4 fruit fly cellular contexts compared by ENCODE assay signal in genomic region chr3L:19042501-19042900, dm6.
TF ChIP-seq lines count a peak whose summit lies in the region.

No protein-coding gene starts in this region.

- peak; percentile 10 for TF ChIP-seq CTCF in whole organism, embryonic (GFP tag; optimal IDR thresholded peaks at IDR 0.05; lab: Kevin White, UChicago)

TF ChIP-seq in whole organism, embryonic, 481 proteins besides CTCF, POLR2A, EP300 and RAD21 (continues in another document):
- TF ChIP-seq CHES-1-like (GFP tag; optimal IDR thresholded peaks at IDR 0.05; lab: Kevin White, UChicago) (no peak), hkb (optimal IDR thresholded peaks at IDR 0.05; lab: Kevin White, UChicago) (no peak), hkb (GFP tag; IDR thresholded peaks at IDR 0.05; lab: Robert Waterston, UW) (peak; percentile 75), CG10462 (GFP tag; optimal IDR thresholded peaks at IDR 0.05; lab: Kevin White, UChicago) (peak; percentile 40), ase (GFP tag; IDR thresholded peaks at IDR 0.05; lab: Robert Waterston, UW) (peak; percentile 62; the same call in 1 of the 3 replicates), CkIIα-i1 (GFP tag; IDR thresholded peaks at IDR 0.05; lab: Robert Waterston, UW) (no peak), Optix (GFP tag; IDR thresholded peaks at IDR 0.05; lab: Robert Waterston, UW) (no peak), CG12942 (GFP tag; optimal IDR thresholded peaks at IDR 0.05; lab: Kevin White, UChicago) (peak; percentile 65), Mrtf (GFP tag; IDR thresholded peaks at IDR 0.05; lab: Robert Waterston, UW) (peak; percentile 50; the same call in 2 of the 3 replicates), pzg (GFP tag; optimal IDR thresholded peaks at IDR 0.05; lab: Kevin White, UChicago) (no peak), Jarid2 (GFP tag; optimal IDR thresholded peaks at IDR 0.05; lab: Kevin White, UChicago) (peak; percentile 62), cato (GFP tag; optimal IDR thresholded peaks at IDR 0.05; lab: Kevin White, UChicago; ENCODE audit: borderline replicate concordance) (peak; percentile 63), esg (GFP tag; conservative IDR thresholded peaks at IDR 0.05; lab: Robert Waterston, UW) (peak; percentile 72), CG17359 (tag; optimal IDR thresholded peaks at IDR 0.05; lab: Kevin White, UChicago) (peak; percentile 91), CG2116 (GFP tag; optimal IDR thresholded peaks at IDR 0.05; lab: Kevin White, UChicago) (peak; percentile 59), sd (tag; optimal IDR thresholded peaks at IDR 0.05; lab: Kevin White, UChicago) (no peak), CG7928 (GFP tag; optimal IDR thresholded peaks at IDR 0.05; lab: Kevin White, UChicago) (no peak), CG13624 (GFP tag; optimal IDR thresholded peaks at IDR 0.05; lab: Kevin White, UChicago) (no peak), ERR (GFP tag; optimal IDR thresholded peaks at IDR 0.05; lab: Kevin White, UChicago) (no peak), Hmx (GFP tag; optimal IDR thresholded peaks at IDR 0.05; lab: Kevin White, UChicago) (no peak), CG13775 (GFP tag; optimal IDR thresholded peaks at IDR 0.05; lab: Kevin White, UChicago) (peak; percentile 86), Usf (GFP tag; optimal IDR thresholded peaks at IDR 0.05; lab: Kevin White, UChicago) (peak; percentile 70), CG9797 (GFP tag; optimal IDR thresholded peaks at IDR 0.05; lab: Kevin White, UChicago) (no peak)

TF ChIP-seq in whole organism, prepupa, 60 proteins besides CTCF, POLR2A, EP300 and RAD21 (continues in another document):
- TF ChIP-seq CG9139 (GFP tag; optimal IDR thresholded peaks at IDR 0.05; lab: Kevin White, UChicago) (peak; percentile 93), acj6 (GFP tag; optimal IDR thresholded peaks at IDR 0.05; lab: Kevin White, UChicago) (peak; percentile 92), CG11294 (GFP tag; IDR thresholded peaks at IDR 0.05; lab: Robert Waterston, UW) (peak; percentile 71), Blimp-1 (GFP tag; optimal IDR thresholded peaks at IDR 0.05; lab: Kevin White, UChicago) (peak; percentile 85), Eip78C (GFP tag; lab: Kevin White, UChicago) (peak; percentile 99), Ets21C (GFP tag; optimal IDR thresholded peaks at IDR 0.05; lab: Kevin White, UChicago) (peak; percentile 78), CG15336 (GFP tag; IDR thresholded peaks at IDR 0.05; lab: Robert Waterston, UW) (peak; percentile 93), CG11762 (GFP tag; optimal IDR thresholded peaks at IDR 0.05; lab: Kevin White, UChicago; ENCODE audit: insufficient read depth) (peak; percentile 89), Met (GFP tag; optimal IDR thresholded peaks at IDR 0.05; lab: Kevin White, UChicago) (peak; percentile 91), Eip93F (GFP tag; optimal IDR thresholded peaks at IDR 0.05; lab: Kevin White, UChicago) (peak; percentile 66), eg (GFP tag; IDR thresholded peaks at IDR 0.05; lab: Robert Waterston, UW) (peak; percentile 86), fd85E (GFP tag; optimal IDR thresholded peaks at IDR 0.05; lab: Kevin White, UChicago) (peak; percentile 67), fkh (GFP tag; optimal IDR thresholded peaks at IDR 0.05; lab: Kevin White, UChicago) (peak; percentile 14), CG1621 (tag; optimal IDR thresholded peaks at IDR 0.05; lab: Kevin White, UChicago) (peak; percentile 84), dac (GFP tag; optimal IDR thresholded peaks at IDR 0.05; lab: Kevin White, UChicago) (peak; percentile 88), dsx (GFP tag; optimal IDR thresholded peaks at IDR 0.05; lab: Kevin White, UChicago; ENCODE audit: poor library complexity, severe bottlenecking) (peak; percentile 95), CG8632 (GFP tag; optimal IDR thresholded peaks at IDR 0.05; lab: Kevin White, UChicago) (peak; percentile 95), CG32006 (GFP tag; optimal IDR thresholded peaks at IDR 0.05; lab: Kevin White, UChicago) (peak; percentile 97), Sox102F (GFP tag; optimal IDR thresholded peaks at IDR 0.05; lab: Kevin White, UChicago) (peak; percentile 88), Sox15 (GFP tag; optimal IDR thresholded peaks at IDR 0.05; lab: Kevin White, UChicago) (peak; percentile 83), Ets96B (tag; optimal IDR thresholded peaks at IDR 0.05; lab: Kevin White, UChicago) (peak; percentile 97), Hr4 (GFP tag; optimal IDR thresholded peaks at IDR 0.05; lab: Kevin White, UChicago) (peak; percentile 92), ss (GFP tag; optimal IDR thresholded peaks at IDR 0.05; lab: Kevin White, UChicago) (peak; percentile 94 to 95)

TF ChIP-seq in whole organism, pupa, 21 proteins besides CTCF, POLR2A, EP300 and RAD21:
- TF ChIP-seq Ets98B (GFP tag; IDR thresholded peaks at IDR 0.05; lab: Robert Waterston, UW) (peak; percentile 82), CG4496 (GFP tag; IDR thresholded peaks at IDR 0.05; lab: Robert Waterston, UW) (peak; percentile 85), CG8159 (tag; optimal IDR thresholded peaks at IDR 0.05; lab: Kevin White, UChicago) (peak; percentile 98), CG13204 (GFP tag; optimal IDR thresholded peaks at IDR 0.05; lab: Kevin White, UChicago) (no peak), rn (GFP tag; IDR thresholded peaks at IDR 0.05; lab: Robert Waterston, UW) (peak; percentile 79), Pif1B (GFP tag; optimal IDR thresholded peaks at IDR 0.05; lab: Kevin White, UChicago) (peak; percentile 91), CG10348 (GFP tag; IDR thresholded peaks at IDR 0.05; lab: Robert Waterston, UW) (peak; percentile 38; the same call in 1 of the 2 replicates), CG17806 (tag; optimal IDR thresholded peaks at IDR 0.05; lab: Kevin White, UChicago) (peak; percentile 96), CG32121 (GFP tag; IDR thresholded peaks at IDR 0.05; lab: Robert Waterston, UW) (peak; percentile 88), CG9948 (tag; optimal IDR thresholded peaks at IDR 0.05; lab: Kevin White, UChicago) (peak; percentile 97), CG14655 (GFP tag; optimal IDR thresholded peaks at IDR 0.05; lab: Kevin White, UChicago) (peak; percentile 96), CG15710 (tag; optimal IDR thresholded peaks at IDR 0.05; lab: Kevin White, UChicago) (peak; percentile 97), D1 (tag; optimal IDR thresholded peaks at IDR 0.05; lab: Kevin White, UChicago) (peak; percentile 95), Pif1A (GFP tag; optimal IDR thresholded peaks at IDR 0.05; lab: Kevin White, UChicago) (peak; percentile 84), CG8301 (tag; optimal IDR thresholded peaks at IDR 0.05; lab: Kevin White, UChicago) (peak; percentile 95), CG12605 (GFP tag; IDR thresholded peaks at IDR 0.05; lab: Robert Waterston, UW) (peak; percentile 84), Snoo (tag; optimal IDR thresholded peaks at IDR 0.05; lab: Kevin White, UChicago) (peak; percentile 93), fd96Ca (GFP tag; IDR thresholded peaks at IDR 0.05; lab: Robert Waterston, UW) (peak; percentile 61; the same call in 1 of the 3 replicates), CG34367 (tag; optimal IDR thresholded peaks at IDR 0.05; lab: Kevin White, UChicago) (peak; percentile 93), gl (tag; optimal IDR thresholded peaks at IDR 0.05; lab: Kevin White, UChicago) (peak; percentile 80), EcR (GFP tag; optimal IDR thresholded peaks at IDR 0.05; lab: Kevin White, UChicago) (no peak)

TF ChIP-seq in whole organism, wandering third instar larva, 38 proteins besides CTCF, POLR2A, EP300 and RAD21:
- TF ChIP-seq jim (GFP tag; optimal IDR thresholded peaks at IDR 0.05; lab: Kevin White, UChicago) (no peak), Jra (GFP tag; optimal IDR thresholded peaks at IDR 0.05; lab: Kevin White, UChicago) (peak; percentile 56), rgr (GFP tag; optimal IDR thresholded peaks at IDR 0.05; lab: Kevin White, UChicago) (peak; percentile 86), foxo (GFP tag; optimal IDR thresholded peaks at IDR 0.05; lab: Kevin White, UChicago) (peak in 1 of 2 experiments; percentile 92), CrebA (GFP tag; optimal IDR thresholded peaks at IDR 0.05; lab: Kevin White, UChicago; ENCODE audit: borderline replicate concordance) (peak; percentile 17), dl (GFP tag; optimal IDR thresholded peaks at IDR 0.05; lab: Kevin White, UChicago; ENCODE audit: insufficient read depth in 1 of 2, partially characterized antibody in 2 of 2) (peak in 1 of 2 experiments; percentile 19), dmrt93B (GFP tag; optimal IDR thresholded peaks at IDR 0.05; lab: Kevin White, UChicago) (peak; percentile 86), ey (GFP tag; optimal IDR thresholded peaks at IDR 0.05; lab: Kevin White, UChicago) (peak; percentile 74), pan (optimal IDR thresholded peaks at IDR 0.05; lab: Kevin White, UChicago) (no peak), Rel (GFP tag; optimal IDR thresholded peaks at IDR 0.05; lab: Kevin White, UChicago) (no peak), Rel (tag; optimal IDR thresholded peaks at IDR 0.05; lab: Kevin White, UChicago) (peak; percentile 61), brk (GFP tag; optimal IDR thresholded peaks at IDR 0.05; lab: Kevin White, UChicago) (peak; percentile 29), CG9705 (GFP tag; optimal IDR thresholded peaks at IDR 0.05; lab: Kevin White, UChicago) (peak; percentile 83), HLH106 (tag; optimal IDR thresholded peaks at IDR 0.05; lab: Kevin White, UChicago) (peak; percentile 95), CG32264 (GFP tag; optimal IDR thresholded peaks at IDR 0.05; lab: Kevin White, UChicago) (peak; percentile 3), Abd-B (GFP tag; optimal IDR thresholded peaks at IDR 0.05; lab: Kevin White, UChicago) (no peak), h (GFP tag; optimal IDR thresholded peaks at IDR 0.05; lab: Kevin White, UChicago) (peak; percentile 84), psq (GFP tag; optimal IDR thresholded peaks at IDR 0.05; lab: Kevin White, UChicago) (peak; percentile 83), OdsH (GFP tag; optimal IDR thresholded peaks at IDR 0.05; lab: Kevin White, UChicago) (peak; percentile 91), dsf (GFP tag; optimal IDR thresholded peaks at IDR 0.05; lab: Kevin White, UChicago; ENCODE audit: borderline replicate concordance) (peak; percentile 7), fru (GFP tag; optimal IDR thresholded peaks at IDR 0.05; lab: Kevin White, UChicago) (peak; percentile 86), tai (GFP tag; optimal IDR thresholded peaks at IDR 0.05; lab: Kevin White, UChicago) (peak; percentile 47), br (GFP tag; optimal IDR thresholded peaks at IDR 0.05; lab: Kevin White, UChicago) (peak; percentile 72), sv (GFP tag; optimal IDR thresholded peaks at IDR 0.05; lab: Kevin White, UChicago) (no peak), Vsx2 (GFP tag; optimal IDR thresholded peaks at IDR 0.05; lab: Kevin White, UChicago; ENCODE audit: partially characterized antibody) (no peak), Sp1 (GFP tag; optimal IDR thresholded peaks at IDR 0.05; lab: Kevin White, UChicago) (peak; percentile 96), Hnf4 (GFP tag; optimal IDR thresholded peaks at IDR 0.05; lab: Kevin White, UChicago) (peak; percentile 49), sage (GFP tag; optimal IDR thresholded peaks at IDR 0.05; lab: Kevin White, UChicago) (peak; percentile 45), woc (GFP tag; optimal IDR thresholded peaks at IDR 0.05; lab: Kevin White, UChicago) (peak; percentile 54), N (GFP tag; optimal IDR thresholded peaks at IDR 0.05; lab: Kevin White, UChicago) (no peak)

Comparison
In these comparisons a context has a peak if more than half of its experiments do, and no peak if none do; other contexts are left out.
1. Of the 7 proteins assayed by ChIP-seq in both whole organism, embryonic and whole organism, prepupa: peak only in whole organism, embryonic: none; only in whole organism, prepupa: CG16779, Hr39 and Lpt; in both: Blimp-1, CG6854, Gug and Sox102F; in neither: 0.